Worm (Caenorhabditis elegans): ENCODE data around the gene mig-17.

DNA sequence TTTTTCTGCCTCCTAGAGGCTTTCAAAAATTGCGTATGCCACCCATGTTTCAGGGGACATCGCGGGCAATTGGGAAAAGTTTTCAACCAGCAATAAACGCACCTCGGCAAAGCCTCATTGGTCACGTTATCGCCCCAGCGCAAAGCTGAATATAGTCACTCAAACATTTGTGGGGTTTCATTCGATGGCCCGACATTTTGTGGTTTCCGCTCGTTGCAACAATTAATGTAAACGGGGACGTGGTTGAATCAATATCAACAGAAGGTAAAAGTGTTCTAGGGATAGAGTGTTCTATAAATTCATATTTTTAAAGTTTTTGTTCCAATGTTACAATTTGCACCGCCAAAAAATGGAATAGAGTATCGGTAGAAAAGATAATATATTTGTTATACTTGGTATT is 41.8 kb downstream of the mig-17 start:
- TF ChIP-seq unc-130 (tag; optimal IDR thresholded peaks at IDR 0.05) (no peak), lin-14 (GFP tag; optimal IDR thresholded peaks at IDR 0.05) (no peak), snu-23 (GFP tag; optimal IDR thresholded peaks at IDR 0.05) (no peak), aly-2 (tag; optimal IDR thresholded peaks at IDR 0.05) (no peak)
